2 worm cellular contexts compared by ENCODE assay signal in genomic region chrIII:8650235-8650817, ce11.
A peak's percentile ranks its signal among the peaks of the same experiment; 100 is the strongest.
TF ChIP-seq lines count a peak whose summit lies in the region.

Gene flp-23 (plus strand): TSS chrIII:8650767.

TF ChIP-seq in whole organism, L4 larva, 104 proteins besides CTCF, POLR2A, EP300 and RAD21 (continued from another document):
- TF ChIP-seq lin-38 (GFP tag; IDR thresholded peaks at IDR 0.05; lab: Robert Waterston, UW) (peak; percentile 61), aha-1 (tag; lab: Kevin White, UChicago) (peak; percentile 98), daf-16 (GFP tag; optimal IDR thresholded peaks at IDR 0.05; lab: Kevin White, UChicago) (peak in 1 of 2 experiments; percentile 18), daf-16 (tag; optimal IDR thresholded peaks at IDR 0.05; lab: Kevin White, UChicago) (peak; percentile 26), lin-29 (GFP tag; IDR thresholded peaks at IDR 0.05; lab: Robert Waterston, UW) (no peak), dmd-6 (GFP tag; IDR thresholded peaks at IDR 0.05; lab: Robert Waterston, UW) (peak; percentile 26; the same call in 1 of the 2 replicates), pqm-1 (tag; optimal IDR thresholded peaks at IDR 0.05; lab: Kevin White, UChicago) (no peak), Y5F2A.4 (GFP tag; optimal IDR thresholded peaks at IDR 0.05; lab: Kevin White, UChicago) (no peak), madf-5 (GFP tag; IDR thresholded peaks at IDR 0.05; lab: Robert Waterston, UW) (no peak), snpc-4 (tag; optimal IDR thresholded peaks at IDR 0.05; lab: Kevin White, UChicago) (no peak), nhr-42 (GFP tag; IDR thresholded peaks at IDR 0.05; lab: Robert Waterston, UW) (no peak), ceh-62 (tag; optimal IDR thresholded peaks at IDR 0.05; lab: Kevin White, UChicago) (no peak), arid-1 (GFP tag; conservative IDR thresholded peaks at IDR 0.05; lab: Robert Waterston, UW) (0 out of 2 replicates have a peak, but pooled peaks have one; percentile 40), hlh-11 (tag; optimal IDR thresholded peaks at IDR 0.05; lab: Kevin White, UChicago) (peak; percentile 31), ceh-20 (GFP tag; IDR thresholded peaks at IDR 0.05; lab: Robert Waterston, UW) (0 out of 2 replicates have a peak, but pooled peaks have one; percentile 9), hmg-1.1 (GFP tag; IDR thresholded peaks at IDR 0.05; lab: Robert Waterston, UW) (peak; percentile 73), snpc-1.2 (GFP tag; IDR thresholded peaks at IDR 0.05; lab: Robert Waterston, UW) (no peak), ZK337.2 (GFP tag; IDR thresholded peaks at IDR 0.05; lab: Robert Waterston, UW) (no peak), daf-19 (GFP tag; conservative IDR thresholded peaks at IDR 0.05; lab: Robert Waterston, UW) (no peak), aly-2 (tag; optimal IDR thresholded peaks at IDR 0.05; lab: Kevin White, UChicago) (no peak), lim-7 (GFP tag; IDR thresholded peaks at IDR 0.05; lab: Robert Waterston, UW) (peak; percentile 72), nhr-11 (tag; optimal IDR thresholded peaks at IDR 0.05; lab: Kevin White, UChicago) (no peak), madf-9 (GFP tag; conservative IDR thresholded peaks at IDR 0.05; lab: Robert Waterston, UW) (0 out of 2 replicates have a peak, but pooled peaks have one; percentile 27), tra-1 (GFP tag; IDR thresholded peaks at IDR 0.05; lab: Robert Waterston, UW) (peak; percentile 44; the same call in 1 of the 2 replicates), sdz-12 (GFP tag; optimal IDR thresholded peaks at IDR 0.05; lab: Kevin White, UChicago) (no peak), ceh-32 (tag; optimal IDR thresholded peaks at IDR 0.05; lab: Kevin White, UChicago; ENCODE audit: poor library complexity) (no peak), php-3 (GFP tag; IDR thresholded peaks at IDR 0.05; lab: Robert Waterston, UW) (no peak), daf-12 (tag; optimal IDR thresholded peaks at IDR 0.05; lab: Kevin White, UChicago) (no peak), jun-1 (tag; optimal IDR thresholded peaks at IDR 0.05; lab: Kevin White, UChicago) (no peak), hlh-30 (tag; optimal IDR thresholded peaks at IDR 0.05; lab: Kevin White, UChicago; ENCODE audit: insufficient read depth) (peak; percentile 40), D1046.2 (GFP tag; IDR thresholded peaks at IDR 0.05; lab: Robert Waterston, UW) (0 out of 2 replicates have a peak, but pooled peaks have one; percentile 58), egl-43 (GFP tag; IDR thresholded peaks at IDR 0.05; lab: Robert Waterston, UW) (no peak; the same call in none of the 2 replicates), lir-3 (tag; optimal IDR thresholded peaks at IDR 0.05; lab: Kevin White, UChicago) (no peak), F37D6.2 (tag; optimal IDR thresholded peaks at IDR 0.05; lab: Kevin White, UChicago) (peak; percentile 18), Y105C5A.15 (GFP tag; IDR thresholded peaks at IDR 0.05; lab: Robert Waterston, UW) (no peak), fos-1 (tag; optimal IDR thresholded peaks at IDR 0.05; lab: Kevin White, UChicago) (no peak), ztf-11 (tag; optimal IDR thresholded peaks at IDR 0.05; lab: Kevin White, UChicago) (no peak), F44E2.7 (GFP tag; IDR thresholded peaks at IDR 0.05; lab: Robert Waterston, UW) (no peak), duxl-1 (tag; optimal IDR thresholded peaks at IDR 0.05; lab: Kevin White, UChicago; ENCODE audit: poor library complexity) (no peak), saeg-2 (GFP tag; IDR thresholded peaks at IDR 0.05; lab: Robert Waterston, UW) (no peak), spr-1 (tag; optimal IDR thresholded peaks at IDR 0.05; lab: Kevin White, UChicago) (no peak), nhr-25 (tag; optimal IDR thresholded peaks at IDR 0.05; lab: Kevin White, UChicago; ENCODE audit: borderline replicate concordance, insufficient read depth) (no peak), ceh-28 (tag; optimal IDR thresholded peaks at IDR 0.05; lab: Kevin White, UChicago) (no peak), nhr-48 (tag; optimal IDR thresholded peaks at IDR 0.05; lab: Kevin White, UChicago) (no peak), mdl-1 (tag; optimal IDR thresholded peaks at IDR 0.05; lab: Kevin White, UChicago) (no peak), lsy-2 (tag; optimal IDR thresholded peaks at IDR 0.05; lab: Kevin White, UChicago) (peak in 1 of 2 experiments; percentile 50), mxl-3 (GFP tag; optimal IDR thresholded peaks at IDR 0.05; lab: Kevin White, UChicago) (no peak), pha-4 (GFP tag; IDR thresholded peaks at IDR 0.05; lab: Robert Waterston, UW) (peak; percentile 52; the same call in 1 of the 2 replicates), pha-4 (tag; optimal IDR thresholded peaks at IDR 0.05; lab: Kevin White, UChicago) (no peak), rbr-2 (tag; optimal IDR thresholded peaks at IDR 0.05; lab: Kevin White, UChicago) (peak; percentile 35), mep-1 (tag; optimal IDR thresholded peaks at IDR 0.05; lab: Kevin White, UChicago) (peak; percentile 37), spr-3 (GFP tag; optimal IDR thresholded peaks at IDR 0.05; lab: Kevin White, UChicago) (no peak), cey-2 (tag; optimal IDR thresholded peaks at IDR 0.05; lab: Kevin White, UChicago; ENCODE audit: borderline replicate concordance, insufficient read depth) (no peak), Y48G9A.11 (GFP tag; IDR thresholded peaks at IDR 0.05; lab: Robert Waterston, UW) (no peak), unc-62 (GFP tag; optimal IDR thresholded peaks at IDR 0.05 in 1 of 2; lab: Kevin White, UChicago) (peak in 1 of 2 experiments; percentile 58), unc-62 (tag; optimal IDR thresholded peaks at IDR 0.05; lab: Kevin White, UChicago) (no peak), ZK546.5 (tag; optimal IDR thresholded peaks at IDR 0.05; lab: Kevin White, UChicago) (no peak), unc-39 (tag; optimal IDR thresholded peaks at IDR 0.05; lab: Kevin White, UChicago) (no peak)

TF ChIP-seq in whole organism, late embryonic, 69 proteins besides CTCF, POLR2A, EP300 and RAD21 (continued from another document):
- peak; percentile 62 for TF ChIP-seq dve-1 (tag; optimal IDR thresholded peaks at IDR 0.05; lab: Kevin White, UChicago)
- peak; percentile 63 for TF ChIP-seq unc-86 (tag; optimal IDR thresholded peaks at IDR 0.05; lab: Kevin White, UChicago)
- no peak for TF ChIP-seq unc-55 (GFP tag; optimal IDR thresholded peaks at IDR 0.05; lab: Kevin White, UChicago)
- TF ChIP-seq elt-2 (tag; optimal IDR thresholded peaks at IDR 0.05; lab: Kevin White, UChicago), result peak; percentile 63
- peak; percentile 66 for TF ChIP-seq lin-11 (tag; optimal IDR thresholded peaks at IDR 0.05; lab: Kevin White, UChicago)
- TF ChIP-seq ceh-9 (tag; optimal IDR thresholded peaks at IDR 0.05; lab: Kevin White, UChicago), result peak; percentile 34
- TF ChIP-seq mec-3 (tag; optimal IDR thresholded peaks at IDR 0.05; lab: Kevin White, UChicago; ENCODE audit: borderline replicate concordance), result no peak
- TF ChIP-seq ama-1 (optimal IDR thresholded peaks at IDR 0.05; lab: Kevin White, UChicago), result no peak
- TF ChIP-seq pag-3 (tag; optimal IDR thresholded peaks at IDR 0.05; lab: Kevin White, UChicago; ENCODE audit: borderline replicate concordance), result no peak
- TF ChIP-seq hlh-6 (tag; optimal IDR thresholded peaks at IDR 0.05; lab: Kevin White, UChicago), result peak; percentile 60
- TF ChIP-seq tbx-7 (tag; optimal IDR thresholded peaks at IDR 0.05; lab: Kevin White, UChicago), result peak; percentile 16
- peak; percentile 66 for TF ChIP-seq sox-4 (tag; optimal IDR thresholded peaks at IDR 0.05; lab: Kevin White, UChicago)
- TF ChIP-seq ceh-48 (tag; optimal IDR thresholded peaks at IDR 0.05; lab: Kevin White, UChicago), result peak; percentile 60
- TF ChIP-seq zip-5 (tag; optimal IDR thresholded peaks at IDR 0.05; lab: Kevin White, UChicago), result peak; percentile 53
- no peak for TF ChIP-seq pros-1 (tag; optimal IDR thresholded peaks at IDR 0.05; lab: Kevin White, UChicago)
- peak; percentile 41 for TF ChIP-seq ceh-14 (tag; optimal IDR thresholded peaks at IDR 0.05; lab: Kevin White, UChicago)
- peak; percentile 54 for TF ChIP-seq C38D4.7 (GFP tag; optimal IDR thresholded peaks at IDR 0.05; lab: Kevin White, UChicago)
- TF ChIP-seq syd-9 (tag; optimal IDR thresholded peaks at IDR 0.05; lab: Kevin White, UChicago), result peak; percentile 6
- peak; percentile 27 for TF ChIP-seq Y22D7AL.16 (tag; optimal IDR thresholded peaks at IDR 0.05; lab: Kevin White, UChicago)
- peak; percentile 59 for TF ChIP-seq ceh-6 (GFP tag; optimal IDR thresholded peaks at IDR 0.05; lab: Kevin White, UChicago)
- TF ChIP-seq pha-2 (tag; optimal IDR thresholded peaks at IDR 0.05; lab: Kevin White, UChicago), result peak; percentile 74
- TF ChIP-seq elt-4 (tag; optimal IDR thresholded peaks at IDR 0.05; lab: Kevin White, UChicago), result no peak
- TF ChIP-seq ref-2 (tag; optimal IDR thresholded peaks at IDR 0.05; lab: Kevin White, UChicago), result peak; percentile 58
- TF ChIP-seq F13H6.1 (tag; optimal IDR thresholded peaks at IDR 0.05; lab: Kevin White, UChicago), result no peak
- no peak for TF ChIP-seq hlh-30 (tag; optimal IDR thresholded peaks at IDR 0.05; lab: Kevin White, UChicago; ENCODE audit: insufficient read depth)
- peak; percentile 51 for TF ChIP-seq T23F11.4 (GFP tag; optimal IDR thresholded peaks at IDR 0.05; lab: Kevin White, UChicago)
- peak; percentile 56 for TF ChIP-seq K09A11.1 (tag; optimal IDR thresholded peaks at IDR 0.05; lab: Kevin White, UChicago; ENCODE audit: insufficient read depth)
- TF ChIP-seq hlh-15 (tag; optimal IDR thresholded peaks at IDR 0.05; lab: Kevin White, UChicago), result peak; percentile 29
- TF ChIP-seq C08G9.2 (tag; optimal IDR thresholded peaks at IDR 0.05; lab: Kevin White, UChicago), result peak; percentile 39
- TF ChIP-seq nfya-1 (tag; optimal IDR thresholded peaks at IDR 0.05; lab: Kevin White, UChicago), result peak; percentile 55
- no peak for TF ChIP-seq lim-6 (tag; optimal IDR thresholded peaks at IDR 0.05; lab: Kevin White, UChicago)
- peak; percentile 59 for TF ChIP-seq madf-2 (tag; optimal IDR thresholded peaks at IDR 0.05; lab: Kevin White, UChicago)
- TF ChIP-seq unc-3 (GFP tag; conservative IDR thresholded peaks at IDR 0.05; lab: Robert Waterston, UW), result peak; percentile 65; the same call in 1 of the 2 replicates
- TF ChIP-seq unc-3 (tag; optimal IDR thresholded peaks at IDR 0.05; lab: Kevin White, UChicago), result peak; percentile 23
- no peak for TF ChIP-seq ceh-22 (tag; optimal IDR thresholded peaks at IDR 0.05; lab: Kevin White, UChicago)
TF ChIP-seq in whole organism, late embryonic: peak in this region for 48.
